Fruit fly (Drosophila melanogaster) whole organism, prepupa: ENCODE results near the gene ric8a.

Experiments
- Blimp-1 ChIP-seq: fragments of 200-800 bp; sonication (Bioruptor generic); optimal IDR thresholded peaks from 3 replicates; lab custom pipeline; 2017; ENCODE audit warnings: missing biosample characterization, missing genetic modification characterization, mild to moderate bottlenecking, moderate library complexity, missing genetic modification reagents
- CG10631 ChIP-seq: fragments of 200-800 bp; sonication (Bioruptor generic); optimal IDR thresholded peaks from 2 replicates; lab custom pipeline; 2016; ENCODE audit warnings: missing biosample characterization, missing genetic modification characterization
- CG11294 ChIP-seq: fragments of 200-800 bp; sonication (Bioruptor generic); IDR thresholded peaks from 2 replicates; pipeline ENCODE4 v1.3.6; 2022; ENCODE audit warnings: missing biosample characterization, missing genetic modification characterization
- CG15336 ChIP-seq: fragments of 200-800 bp; sonication (Bioruptor generic); IDR thresholded peaks from 2 replicates; pipeline ENCODE4 v1.3.6; 2022; ENCODE audit warnings: missing biosample characterization, missing genetic modification characterization
- CG1621 ChIP-seq: fragments of 200-800 bp; sonication (Bioruptor generic); optimal IDR thresholded peaks from 3 replicates; lab custom pipeline; 2018; ENCODE audit warnings: missing biosample characterization, mild to moderate bottlenecking, missing genetic modification characterization
- CG31627 ChIP-seq: fragments of 200-800 bp; sonication (Bioruptor generic); optimal IDR thresholded peaks from 3 replicates; lab custom pipeline; 2016; ENCODE audit warnings: missing biosample characterization, missing genetic modification characterization
- CG32006 ChIP-seq: fragments of 200-800 bp; sonication (Bioruptor generic); optimal IDR thresholded peaks from 3 replicates; lab custom pipeline; 2017; ENCODE audit warnings: missing biosample characterization, mild to moderate bottlenecking, missing genetic modification characterization
- CG6163 ChIP-seq: fragments of 200-800 bp; sonication (Bioruptor generic); IDR thresholded peaks from 3 replicates; pipeline ENCODE4 v1.3.6; 2022; ENCODE audit warnings: missing biosample characterization, missing genetic modification characterization
- CG6792 ChIP-seq: fragments of 200-800 bp; sonication (Bioruptor generic); optimal IDR thresholded peaks from 3 replicates; lab custom pipeline; 2016; ENCODE audit warnings: missing biosample characterization, missing genetic modification characterization
- CG6808 ChIP-seq: fragments of 200-800 bp; sonication (Bioruptor generic); optimal IDR thresholded peaks from 3 replicates; lab custom pipeline; 2017; ENCODE audit warnings: missing biosample characterization, missing genetic modification characterization, mild to moderate bottlenecking, moderate library complexity, missing genetic modification reagents
- CG6854 ChIP-seq: fragments of 200-800 bp; sonication (Bioruptor generic); optimal IDR thresholded peaks from 2 replicates; lab custom pipeline; 2017; ENCODE audit warnings: missing biosample characterization, mild to moderate bottlenecking, missing genetic modification characterization
- CG8119 ChIP-seq: fragments of 200-800 bp; sonication (Bioruptor generic); IDR thresholded peaks from 3 replicates; pipeline ENCODE4 v1.3.6; 2022; ENCODE audit warnings: missing biosample characterization, missing genetic modification characterization
- CG8319 ChIP-seq: fragments of 200-800 bp; sonication (Bioruptor generic); optimal IDR thresholded peaks from 3 replicates; lab custom pipeline; 2016; ENCODE audit warnings: missing biosample characterization, missing genetic modification characterization
- CG8632 ChIP-seq: fragments of 200-800 bp; sonication (Bioruptor generic); optimal IDR thresholded peaks from 3 replicates; lab custom pipeline; 2016; ENCODE audit warnings: missing biosample characterization, missing genetic modification characterization
- CG9139 ChIP-seq: fragments of 200-800 bp; sonication (Bioruptor generic); optimal IDR thresholded peaks from 3 replicates; lab custom pipeline; 2017; ENCODE audit warnings: missing biosample characterization, mild to moderate bottlenecking, missing genetic modification characterization
- Eip78C ChIP-seq: fragments of 200-800 bp; sonication (Bioruptor generic); peaks from one replicate; lab custom pipeline; 2016; ENCODE audit warnings: missing biosample characterization, missing genetic modification characterization
- Ets21C ChIP-seq: fragments of 200-800 bp; sonication (Bioruptor generic); optimal IDR thresholded peaks from 3 replicates; lab custom pipeline; 2016; ENCODE audit warnings: missing biosample characterization, missing genetic modification characterization
- Hr38 ChIP-seq: sonication (Bioruptor generic); optimal IDR thresholded peaks from 2 replicates; lab custom pipeline; 2016; ENCODE audit warnings: missing biosample characterization, missing genetic modification characterization
- Met ChIP-seq: fragments of 200-800 bp; sonication (Bioruptor generic); optimal IDR thresholded peaks from 3 replicates; lab custom pipeline; 2016; ENCODE audit warnings: missing biosample characterization, missing genetic modification characterization
- Sox102F ChIP-seq: fragments of 200-800 bp; sonication (Bioruptor generic); optimal IDR thresholded peaks from 2 replicates; lab custom pipeline; 2016; ENCODE audit warnings: missing biosample characterization, mild to moderate bottlenecking, missing genetic modification characterization
- Sox14 ChIP-seq: fragments of 200-800 bp; sonication (Bioruptor generic); optimal IDR thresholded peaks from 3 replicates; lab custom pipeline; 2016; ENCODE audit warnings: missing biosample characterization, missing genetic modification characterization
- Sox15 ChIP-seq: fragments of 200-800 bp; sonication (Bioruptor generic); optimal IDR thresholded peaks from 3 replicates; lab custom pipeline; 2016; ENCODE audit warnings: missing biosample characterization, missing genetic modification characterization
- acj6 ChIP-seq: fragments of 200-800 bp; sonication (Bioruptor generic); optimal IDR thresholded peaks from 3 replicates; lab custom pipeline; 2016; ENCODE audit warnings: missing biosample characterization, missing genetic modification characterization
- cyc ChIP-seq: fragments of 200-800 bp; sonication (Bioruptor generic); optimal IDR thresholded peaks from 3 replicates; lab custom pipeline; 2016; ENCODE audit warnings: missing biosample characterization, missing genetic modification characterization
- dac ChIP-seq: fragments of 200-800 bp; sonication (Bioruptor generic); optimal IDR thresholded peaks from 2 replicates; lab custom pipeline; 2017; ENCODE audit warnings: missing biosample characterization, mild to moderate bottlenecking, missing genetic modification characterization
- dsx ChIP-seq: fragments of 200-800 bp; optimal IDR thresholded peaks from 3 replicates; lab custom pipeline; 2019; ENCODE audit warnings: missing biosample characterization, mild to moderate bottlenecking, missing genetic modification characterization, moderate library complexity; ENCODE audit not compliant: poor library complexity, severe bottlenecking
- eg ChIP-seq: fragments of 200-800 bp; sonication (Bioruptor generic); IDR thresholded peaks from 3 replicates; pipeline ENCODE4 v1.3.6; 2022; ENCODE audit warnings: missing biosample characterization, missing genetic modification characterization
- lz ChIP-seq: fragments of 200-800 bp; sonication (Bioruptor generic); optimal IDR thresholded peaks from 3 replicates; lab custom pipeline; 2016; ENCODE audit warnings: missing biosample characterization, missing genetic modification characterization
- net ChIP-seq: fragments of 200-800 bp; sonication (Bioruptor generic); optimal IDR thresholded peaks from 3 replicates; lab custom pipeline; 2016; ENCODE audit warnings: missing biosample characterization, missing genetic modification characterization
- pdm3 ChIP-seq: fragments of 200-800 bp; sonication (Bioruptor generic); optimal IDR thresholded peaks from 3 replicates; lab custom pipeline; 2016; ENCODE audit warnings: missing biosample characterization, missing genetic modification characterization
- salr ChIP-seq, 2 experiments: fragments of 200-800 bp; sonication (Bioruptor generic); optimal IDR thresholded peaks; 3 replicates each; lab custom pipeline; 2016 to 2018; ENCODE audit warnings: missing biosample characterization in 2 of 2, missing genetic modification characterization in 2 of 2, mild to moderate bottlenecking in 1 of 2
- spab ChIP-seq: fragments of 200-800 bp; sonication (Bioruptor generic); optimal IDR thresholded peaks from 2 replicates; lab custom pipeline; 2017; ENCODE audit warnings: missing biosample characterization, mild to moderate bottlenecking, missing genetic modification characterization, missing genetic modification reagents
- ss ChIP-seq, 2 experiments: fragments of 200-800 bp; sonication (Bioruptor generic); optimal IDR thresholded peaks; 2 replicates in 1 of 2; 3 replicates in 1 of 2; lab custom pipeline; 2017 to 2018; ENCODE audit warnings: mild to moderate bottlenecking in 2 of 2, missing biosample characterization in 2 of 2, missing genetic modification characterization in 2 of 2, moderate library complexity in 1 of 2
- svp ChIP-seq: fragments of 200-800 bp; sonication (Bioruptor generic); peaks from one replicate; lab custom pipeline; 2016; ENCODE audit warnings: missing biosample characterization, missing genetic modification characterization
- topi ChIP-seq: fragments of 200-800 bp; sonication (Bioruptor generic); optimal IDR thresholded peaks from 3 replicates; lab custom pipeline; 2016; ENCODE audit warnings: missing biosample characterization, missing genetic modification characterization
- vri ChIP-seq: fragments of 200-800 bp; sonication (Bioruptor generic); optimal IDR thresholded peaks from 3 replicates; lab custom pipeline; 2016; ENCODE audit warnings: missing biosample characterization, mild to moderate bottlenecking, missing genetic modification characterization

ric8a gene

dm6 chrX:9251212-9251877, 4.6 kb upstream of the ric8a start (continued):
- TF ChIP-seq ss (GFP tag; optimal IDR thresholded peaks at IDR 0.05; lab: Kevin White, UChicago): peak in 1 of 2 experiments; percentile 29
- TF ChIP-seq Sox102F: peak; percentile 72
- peak; percentile 78 for TF ChIP-seq CG6163 (GFP tag; lab: Robert Waterston, UW)
- peak; percentile 56 for TF ChIP-seq CG1621 (tag; lab: Kevin White, UChicago)
- peak; percentile 45 for TF ChIP-seq acj6 (GFP tag; lab: Kevin White, UChicago)
- peak; percentile 78 for TF ChIP-seq Met (GFP tag; lab: Kevin White, UChicago)
- peak; percentile 20 for TF ChIP-seq CG8319 (GFP tag; lab: Kevin White, UChicago)
- TF ChIP-seq CG6808 (GFP tag; lab: Kevin White, UChicago): peak; percentile 54
- TF ChIP-seq Ets21C (GFP tag; lab: Kevin White, UChicago): peak; percentile 39
- peak; percentile 51 for TF ChIP-seq dsx (GFP tag; lab: Kevin White, UChicago)
- no peak for TF ChIP-seq CG6854 (GFP tag; lab: Kevin White, UChicago)
- peak; percentile 49 for TF ChIP-seq CG10631
- no peak for TF ChIP-seq Hr38 (GFP tag; lab: Kevin White, UChicago)
- TF ChIP-seq net (GFP tag; lab: Kevin White, UChicago): peak; percentile 53
- TF ChIP-seq CG8119 (GFP tag; lab: Robert Waterston, UW): peak; percentile 30; the same call in 2 of the 3 replicates
- TF ChIP-seq CG31627: peak; percentile 67
- TF ChIP-seq CG6792 (GFP tag; lab: Kevin White, UChicago): peak; percentile 44
- TF ChIP-seq Sox15 (GFP tag; lab: Kevin White, UChicago): peak; percentile 52

DNA sequence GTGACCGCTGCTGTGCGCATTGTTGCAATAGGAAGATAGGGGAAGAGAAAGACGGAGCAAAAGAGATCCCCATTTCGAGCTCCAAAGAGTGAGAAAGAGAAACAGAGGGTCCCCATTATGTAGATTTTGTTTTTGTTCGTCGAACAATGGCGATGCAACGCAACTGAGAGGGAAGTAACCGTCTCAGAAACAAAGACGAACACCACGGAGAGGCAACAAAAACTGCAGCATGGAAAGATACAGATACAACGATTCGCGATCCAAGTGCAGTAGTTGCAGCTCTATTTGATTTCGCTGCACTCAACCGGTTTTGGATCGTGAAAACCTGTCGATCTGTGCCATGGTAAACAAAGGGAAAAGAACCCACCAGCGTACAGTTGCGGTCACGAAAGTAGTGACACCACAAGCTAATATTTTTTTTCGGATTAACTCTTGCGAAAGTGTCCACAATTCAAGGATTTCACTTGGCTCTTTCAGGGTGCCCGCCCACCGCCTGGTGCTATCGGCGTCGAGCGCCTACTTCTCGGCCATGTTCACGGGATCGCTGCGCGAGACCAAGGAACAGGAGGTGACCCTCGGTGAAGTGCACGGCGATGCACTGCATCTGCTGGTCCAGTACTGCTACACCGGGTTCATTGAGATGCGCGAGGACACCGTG, 3.8 kb upstream of the ric8a start:
- TF ChIP-seq salr (GFP tag; optimal IDR thresholded peaks at IDR 0.05; lab: Kevin White, UChicago) (no peak), eg (peak; percentile 68), Eip78C (peak; percentile 53), CG9139 (GFP tag; lab: Kevin White, UChicago) (peak; percentile 46), CG32006 (GFP tag; lab: Kevin White, UChicago) (peak; percentile 20), CG8632 (peak; percentile 1), dac (GFP tag; lab: Kevin White, UChicago) (peak; percentile 9), CG1621 (tag; lab: Kevin White, UChicago) (peak; percentile 42), CG10631 (no peak), CG11294 (peak; percentile 27; the same call in 1 of the 2 replicates), pdm3 (GFP tag; lab: Kevin White, UChicago) (peak; percentile 15), CG8119 (GFP tag; lab: Robert Waterston, UW) (peak; percentile 45), Ets21C (GFP tag; lab: Kevin White, UChicago) (no peak), topi (GFP tag; lab: Kevin White, UChicago) (peak; percentile 12), CG6163 (GFP tag; lab: Robert Waterston, UW) (peak; percentile 57; the same call in 2 of the 3 replicates), lz (GFP tag; lab: Kevin White, UChicago) (peak; percentile 12), Sox14 (GFP tag; lab: Kevin White, UChicago) (peak; percentile 64), spab (GFP tag; lab: Kevin White, UChicago) (no peak), vri (GFP tag; lab: Kevin White, UChicago) (peak; percentile 13), dsx (GFP tag; lab: Kevin White, UChicago) (peak; percentile 13), CG6808 (GFP tag; lab: Kevin White, UChicago) (peak; percentile 34), Blimp-1 (GFP tag; lab: Kevin White, UChicago) (no peak), CG15336 (GFP tag; lab: Robert Waterston, UW) (peak; percentile 41; the same call in 1 of the 2 replicates), svp (GFP tag; lab: Kevin White, UChicago) (peak; percentile 68), cyc (GFP tag; lab: Kevin White, UChicago) (no peak)
